Worm (Caenorhabditis elegans) whole organism, L1 larva: ENCODE data around the gene F35E8.1.

Source experiments
- C04F5.9 ChIP-seq: sonication (generic microtip); optimal IDR thresholded peaks from 2 replicates; lab custom pipeline; 2016; ENCODE audit warnings: missing genetic modification characterization, missing compliant biosample characterization
- C16A3.4 ChIP-seq: fragments of 150-350 bp; optimal IDR thresholded peaks from 2 replicates; lab custom pipeline; 2014; ENCODE audit warnings: missing biosample characterization, missing genetic modification characterization
- Y116A8C.19 ChIP-seq: sonication (generic microtip); optimal IDR thresholded peaks from 2 replicates; lab custom pipeline; 2016; ENCODE audit warnings: missing compliant biosample characterization, missing genetic modification characterization, borderline replicate concordance
- aha-1 ChIP-seq: fragments of 150-350 bp; optimal IDR thresholded peaks from 2 replicates; lab custom pipeline; 2014; ENCODE audit warnings: missing biosample characterization, missing genetic modification characterization
- alr-1 ChIP-seq: fragments of 200-800 bp; sonication (Bioruptor generic); optimal IDR thresholded peaks from 2 replicates; lab custom pipeline; 2018; ENCODE audit warnings: borderline replicate concordance, mild to moderate bottlenecking, missing genetic modification characterization, missing compliant biosample characterization
- ama-1 ChIP-seq: fragments of 150-350 bp; optimal IDR thresholded peaks from 2 replicates; lab custom pipeline; 2014
- ceh-63 ChIP-seq: fragments of 200-800 bp; sonication (Bioruptor generic); optimal IDR thresholded peaks from 2 replicates; lab custom pipeline; 2018; ENCODE audit warnings: mild to moderate bottlenecking, missing genetic modification characterization, missing compliant biosample characterization
- ceh-8 ChIP-seq: fragments of 200-800 bp; sonication (Bioruptor generic); optimal IDR thresholded peaks from 2 replicates; lab custom pipeline; 2018; ENCODE audit warnings: mild to moderate bottlenecking, missing genetic modification characterization, moderate library complexity, missing compliant biosample characterization
- ceh-90 ChIP-seq: sonication (generic microtip); optimal IDR thresholded peaks from 2 replicates; lab custom pipeline; 2016; ENCODE audit warnings: missing genetic modification characterization, missing compliant biosample characterization
- dpl-1 ChIP-seq, 3 experiments: fragments of 150-350 bp in 2 of 3; sonication (generic microtip) in 1 of 3; optimal IDR thresholded peaks; 2 replicates each; lab custom pipeline; 2014 to 2017; ENCODE audit warnings: missing biosample characterization in 3 of 3, missing genetic modification characterization in 3 of 3, missing genetic modification reagents in 3 of 3
- elt-2 ChIP-seq: sonication (generic microtip); optimal IDR thresholded peaks from 2 replicates; lab custom pipeline; 2016; ENCODE audit warnings: missing genetic modification characterization, mild to moderate bottlenecking, inconsistent platforms, missing compliant biosample characterization, missing genetic modification reagents
- elt-3 ChIP-seq, 6 experiments: fragments of 150-350 bp in 1 of 6; sonication (generic microtip); optimal IDR thresholded peaks; 2 replicates each; lab custom pipeline; 2017 to 2018; ENCODE audit warnings: missing biosample characterization in 6 of 6, missing genetic modification characterization in 6 of 6, inconsistent platforms in 1 of 6
- hlh-17 ChIP-seq: fragments of 200-800 bp; sonication (Bioruptor generic); optimal IDR thresholded peaks from 2 replicates; lab custom pipeline; 2018; ENCODE audit warnings: missing genetic modification characterization, mild to moderate bottlenecking, missing compliant biosample characterization, moderate library complexity, borderline replicate concordance
- hpl-2 ChIP-seq: fragments of 150-350 bp; optimal IDR thresholded peaks from 2 replicates; lab custom pipeline; 2014; ENCODE audit warnings: missing biosample characterization, missing genetic modification reagents, missing genetic modification characterization
- lin-15B ChIP-seq: fragments of 150-350 bp; sonication (generic microtip); optimal IDR thresholded peaks from 3 replicates; lab custom pipeline; 2014; ENCODE audit warnings: missing biosample characterization, missing genetic modification characterization
- lin-35 ChIP-seq, 2 experiments: fragments of 150-350 bp; optimal IDR thresholded peaks; 2 replicates each; lab custom pipeline; 2014; ENCODE audit warnings: missing biosample characterization in 2 of 2, missing genetic modification characterization in 2 of 2, missing genetic modification reagents in 2 of 2
- lir-3 ChIP-seq: sonication (generic microtip); optimal IDR thresholded peaks from 2 replicates; lab custom pipeline; 2016; ENCODE audit warnings: mild to moderate bottlenecking, missing genetic modification characterization, moderate library complexity, missing compliant biosample characterization; ENCODE audit not compliant: poor library complexity
- lsy-2 ChIP-seq, 2 experiments: fragments of 150-350 bp; optimal IDR thresholded peaks; 2 replicates each; lab custom pipeline; 2014; ENCODE audit warnings: missing biosample characterization in 2 of 2, missing genetic modification characterization in 2 of 2
- nhr-12 ChIP-seq: sonication (generic microtip); optimal IDR thresholded peaks from 2 replicates; lab custom pipeline; 2017; ENCODE audit warnings: missing biosample characterization, missing genetic modification characterization
- nhr-19 ChIP-seq: fragments of 200-800 bp; sonication (Bioruptor generic); conservative IDR thresholded peaks from 2 replicates; pipeline ENCODE4 v1.3.6; 2022; ENCODE audit warnings: missing genetic modification characterization, missing compliant biosample characterization
- nhr-20 ChIP-seq: sonication (generic microtip); optimal IDR thresholded peaks from 2 replicates; lab custom pipeline; 2016; ENCODE audit warnings: mild to moderate bottlenecking, missing genetic modification characterization, missing compliant biosample characterization
- nhr-47 ChIP-seq: sonication (generic microtip); optimal IDR thresholded peaks from 2 replicates; lab custom pipeline; 2016; ENCODE audit warnings: mild to moderate bottlenecking, missing genetic modification characterization, moderate library complexity, missing compliant biosample characterization
- nhr-77 ChIP-seq: fragments of 150-350 bp; optimal IDR thresholded peaks from 2 replicates; lab custom pipeline; 2014; ENCODE audit warnings: missing biosample characterization, missing genetic modification characterization
- nhr-84 ChIP-seq: sonication (generic microtip); optimal IDR thresholded peaks from 2 replicates; lab custom pipeline; 2017; ENCODE audit warnings: missing biosample characterization, missing genetic modification characterization
- nhr-85 ChIP-seq: sonication (generic microtip); peaks from one replicate; lab custom pipeline; 2016; ENCODE audit warnings: missing genetic modification characterization, inconsistent platforms, missing compliant biosample characterization
- pag-3 ChIP-seq: sonication (generic microtip); optimal IDR thresholded peaks from 2 replicates; lab custom pipeline; 2017; ENCODE audit warnings: missing genetic modification characterization, mild to moderate bottlenecking, missing compliant biosample characterization, antibody characterized with exemption, borderline replicate concordance; ENCODE audit not compliant: insufficient read depth
- pax-3 ChIP-seq: fragments of 200-800 bp; sonication (Bioruptor generic); optimal IDR thresholded peaks from 2 replicates; lab custom pipeline; 2018; ENCODE audit warnings: mild to moderate bottlenecking, missing genetic modification characterization, moderate library complexity, missing compliant biosample characterization
- pqm-1 ChIP-seq: sonication (generic microtip); optimal IDR thresholded peaks from 3 replicates; lab custom pipeline; 2017; ENCODE audit warnings: missing biosample characterization, missing genetic modification characterization
- snpc-4 ChIP-seq: fragments of 150-350 bp; optimal IDR thresholded peaks from 2 replicates; lab custom pipeline; 2014; ENCODE audit warnings: missing biosample characterization, missing genetic modification characterization
- sox-4 ChIP-seq: sonication (generic microtip); optimal IDR thresholded peaks from 2 replicates; lab custom pipeline; 2016; ENCODE audit warnings: missing genetic modification characterization, missing compliant biosample characterization
- swsn-7 ChIP-seq: sonication (generic microtip); optimal IDR thresholded peaks from 2 replicates; lab custom pipeline; 2016; ENCODE audit warnings: missing genetic modification characterization, missing compliant biosample characterization
- tbx-2 ChIP-seq: sonication (generic microtip); optimal IDR thresholded peaks from 2 replicates; lab custom pipeline; 2016; ENCODE audit warnings: missing genetic modification characterization, missing compliant biosample characterization
- unc-130 ChIP-seq: fragments of 150-350 bp; optimal IDR thresholded peaks from 2 replicates; lab custom pipeline; 2017; ENCODE audit warnings: missing biosample characterization, missing genetic modification characterization, inconsistent platforms
- unc-86 ChIP-seq: sonication (generic microtip); optimal IDR thresholded peaks from 2 replicates; lab custom pipeline; 2016; ENCODE audit warnings: missing genetic modification characterization, missing compliant biosample characterization
- unc-98 ChIP-seq: fragments of 200-800 bp; sonication (Bioruptor generic); IDR thresholded peaks from 2 replicates; pipeline ENCODE4 v1.3.6; 2022; ENCODE audit warnings: missing genetic modification characterization, missing compliant biosample characterization
- vab-15 ChIP-seq: sonication (generic microtip); optimal IDR thresholded peaks from 2 replicates; lab custom pipeline; 2017; ENCODE audit warnings: missing genotype, mild to moderate bottlenecking, missing genetic modification characterization, missing compliant biosample characterization

The F35E8.1 gene

DNA sequence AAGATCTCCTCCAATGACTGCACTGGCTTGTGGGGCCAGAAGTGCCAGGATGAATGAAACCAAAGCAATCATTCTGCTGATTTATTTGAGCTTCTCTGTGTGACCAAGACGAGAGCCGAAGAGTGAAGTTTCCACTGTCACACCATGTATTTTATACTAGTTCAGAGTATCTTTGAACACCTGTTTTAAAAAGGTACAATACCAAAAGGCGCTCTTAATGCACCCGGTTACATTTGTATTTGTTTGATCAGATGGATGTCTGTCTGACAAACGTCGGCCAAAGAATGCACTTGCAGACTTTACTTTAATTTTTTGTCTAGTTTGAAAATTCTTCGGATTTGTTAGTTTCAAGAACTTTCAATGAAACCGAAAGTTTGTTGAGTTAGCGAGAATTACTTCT lies 14.8 kb upstream of the F35E8.1 start, which contains the start of gene F35E8.10:
TSS of gene F35E8.10 (minus strand) at position 101 of the 400 bp plus-strand sequence.
- no peak for TF ChIP-seq sox-4 (tag; lab: Kevin White, UChicago)
- TF ChIP-seq ceh-90 (tag; lab: Kevin White, UChicago): no peak
- TF ChIP-seq lin-15B (tag; lab: Kevin White, UChicago): no peak
- TF ChIP-seq hpl-2 (GFP tag; lab: Kevin White, UChicago): no peak
- TF ChIP-seq aha-1 (tag; lab: Kevin White, UChicago): no peak
- no peak for TF ChIP-seq Y116A8C.19 (tag; lab: Kevin White, UChicago)
- no peak for TF ChIP-seq lir-3 (tag; lab: Kevin White, UChicago)
- no peak for TF ChIP-seq ama-1 (lab: Kevin White, UChicago)
- TF ChIP-seq nhr-19 (GFP tag; lab: Robert Waterston, UW): no peak
- TF ChIP-seq tbx-2 (tag; lab: Kevin White, UChicago): no peak
- TF ChIP-seq snpc-4 (tag; lab: Kevin White, UChicago): no peak
- no peak for TF ChIP-seq hlh-17 (GFP tag; lab: Kevin White, UChicago)
- TF ChIP-seq lin-35 (GFP tag; optimal IDR thresholded peaks at IDR 0.05; lab: Kevin White, UChicago): no peak
- no peak for TF ChIP-seq pqm-1 (tag; lab: Kevin White, UChicago)
- no peak for TF ChIP-seq ceh-63 (GFP tag; lab: Kevin White, UChicago)
- TF ChIP-seq dpl-1 (GFP tag; optimal IDR thresholded peaks at IDR 0.05; lab: Kevin White, UChicago): no peak
- TF ChIP-seq unc-98: no peak

DNA sequence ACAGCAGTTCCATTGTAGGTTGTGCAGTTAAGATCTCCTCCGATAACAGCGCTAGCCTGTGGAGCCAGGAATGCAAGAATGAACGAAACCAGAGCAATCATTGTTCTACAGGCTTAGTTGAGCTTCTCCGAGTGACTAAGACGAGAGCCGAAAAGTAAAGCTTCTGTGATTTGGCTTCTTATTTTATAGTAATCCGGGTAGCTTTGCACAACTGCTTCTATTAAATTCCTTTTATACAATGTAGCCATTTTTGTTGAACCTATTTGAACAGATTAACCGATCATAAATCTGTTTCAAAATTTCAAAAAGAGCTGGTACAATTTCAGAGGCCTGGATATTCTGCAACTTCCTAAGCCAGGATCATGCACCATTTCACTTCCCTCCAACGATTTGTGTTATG lies 12.0 kb upstream of the F35E8.1 start, which contains the start of gene F35E8.9:
TSS of gene F35E8.9 (minus strand) at position 101 of the 400 bp plus-strand sequence.
- TF ChIP-seq lir-3 (tag; lab: Kevin White, UChicago) (no peak), lsy-2 (tag; optimal IDR thresholded peaks at IDR 0.05; lab: Kevin White, UChicago) (no peak), nhr-20 (tag; lab: Kevin White, UChicago) (no peak), nhr-12 (tag; lab: Kevin White, UChicago) (no peak), C04F5.9 (tag; lab: Kevin White, UChicago) (no peak), vab-15 (tag; lab: Kevin White, UChicago) (no peak), pag-3 (tag; lab: Kevin White, UChicago) (no peak)

DNA sequence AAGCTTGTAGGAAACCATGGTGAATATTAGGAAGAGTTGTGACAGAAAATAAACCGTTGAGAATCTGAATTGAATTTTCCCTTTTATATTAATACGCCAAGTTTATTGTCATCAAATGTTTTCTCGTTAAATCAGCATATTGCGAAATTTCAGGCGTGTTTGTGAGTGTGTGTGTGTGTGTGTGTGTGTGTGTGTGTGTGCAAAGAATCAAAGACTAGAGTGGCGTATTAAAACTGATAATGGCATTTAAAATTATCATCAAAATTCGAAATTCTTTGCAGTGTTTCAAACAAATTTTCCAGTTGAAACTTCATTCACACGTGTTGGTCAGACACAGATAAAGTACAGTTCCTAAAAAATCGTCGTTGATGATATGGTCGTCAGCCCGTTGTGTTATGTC lies 10.5 kb upstream of the F35E8.1 start, which contains the start of gene gst-38:
TSS of gene gst-38 (minus strand) at position 152 of the 400 bp plus-strand sequence.
- TF ChIP-seq nhr-77 (tag; lab: Kevin White, UChicago) (no peak), dpl-1 (GFP tag; optimal IDR thresholded peaks at IDR 0.05; lab: Kevin White, UChicago) (no peak), hlh-17 (GFP tag; lab: Kevin White, UChicago) (no peak), elt-2 (peak; percentile 85)

DNA sequence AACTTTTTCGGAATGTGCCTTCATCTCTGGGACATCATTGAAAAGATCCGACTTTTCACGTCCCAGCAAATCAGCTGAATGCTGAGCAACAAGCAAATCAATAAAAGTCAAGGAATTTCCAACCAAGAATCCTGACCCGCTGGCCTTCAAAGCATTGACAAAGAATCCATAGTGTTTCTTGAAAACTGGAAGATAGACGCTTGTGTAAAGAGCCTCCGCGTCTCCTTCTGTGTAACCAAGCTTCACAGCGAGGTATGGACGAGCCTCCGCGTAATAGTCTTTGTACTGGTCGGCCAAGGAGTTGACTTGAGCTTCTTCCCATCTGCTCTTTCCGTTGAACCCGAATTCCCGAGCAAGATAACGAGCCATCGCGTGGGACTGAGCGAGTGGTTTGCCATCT lies 9.9 kb upstream of the F35E8.1 start:
- TF ChIP-seq nhr-47 (tag; lab: Kevin White, UChicago) (no peak), vab-15 (tag; lab: Kevin White, UChicago) (no peak), nhr-77 (tag; lab: Kevin White, UChicago) (no peak), ceh-8 (no peak), pag-3 (tag; lab: Kevin White, UChicago) (no peak), swsn-7 (no peak), hpl-2 (GFP tag; lab: Kevin White, UChicago) (no peak), elt-3 (tag; optimal IDR thresholded peaks at IDR 0.05; lab: Kevin White, UChicago) (no peak), ceh-90 (tag; lab: Kevin White, UChicago) (no peak), pax-3 (no peak)

DNA sequence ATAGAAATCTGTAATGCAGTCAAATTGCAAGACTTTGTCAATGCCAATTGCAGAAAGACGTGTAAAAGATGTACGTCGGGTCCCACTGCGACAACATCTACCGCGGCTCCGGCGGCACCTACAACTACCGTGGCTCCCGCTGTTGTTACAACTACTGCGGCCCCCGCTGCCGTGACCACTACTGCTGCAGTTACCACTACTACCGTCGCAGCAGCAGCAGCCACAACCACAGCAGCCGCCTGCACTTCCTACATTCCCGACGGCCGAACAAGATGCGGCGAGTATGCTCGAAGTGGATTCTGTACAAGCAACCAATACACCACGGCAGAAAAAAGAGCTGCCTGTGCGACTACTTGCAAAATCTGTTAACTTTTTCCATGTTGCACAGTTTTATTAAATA lies 9.3 kb upstream of the F35E8.1 start:
- TF ChIP-seq nhr-84 (no peak), nhr-20 (tag; lab: Kevin White, UChicago) (no peak), swsn-7 (no peak), alr-1 (tag; lab: Kevin White, UChicago) (no peak), C16A3.4 (tag; lab: Kevin White, UChicago) (no peak), nhr-85 (tag; lab: Kevin White, UChicago) (no peak), unc-86 (tag; lab: Kevin White, UChicago) (no peak), unc-130 (tag; lab: Kevin White, UChicago) (no peak)
